Fruit fly (Drosophila melanogaster): ENCODE data around the gene CG11816.

Gene CG11816

DNA sequence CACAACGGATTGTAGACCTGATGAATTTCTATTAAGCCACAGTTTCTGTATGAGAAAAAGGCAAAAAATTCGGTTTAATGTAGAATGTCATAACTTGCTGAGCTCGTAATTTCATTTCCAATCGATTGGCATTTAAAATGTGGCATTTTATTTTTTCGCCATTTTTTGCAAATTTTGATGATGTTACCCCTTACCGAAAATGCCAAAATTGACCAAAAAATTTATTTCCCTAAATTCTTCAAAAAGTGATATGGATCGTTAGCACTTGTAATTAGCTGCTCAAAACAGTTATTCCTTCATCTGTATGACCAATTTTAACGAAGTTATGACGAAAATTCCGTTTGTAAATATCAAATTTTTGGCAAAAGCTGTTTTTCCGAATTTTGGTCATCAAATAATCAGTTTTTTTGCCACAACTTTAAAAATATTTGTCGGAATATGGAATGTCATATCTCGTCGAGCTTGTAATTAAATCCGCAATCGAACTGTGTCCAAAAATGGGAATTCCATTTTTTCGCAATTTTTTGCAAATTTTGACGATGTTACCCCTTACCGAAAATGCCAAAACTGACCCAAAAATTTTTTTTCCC, 25.3 kb downstream of the CG11816 start, which contains the start of gene CG44428:
Gene CG44428, minus strand, starts transcription at position 51 of the 590 bp plus-strand sequence.
- TF ChIP-seq Snoo (tag; optimal IDR thresholded peaks at IDR 0.05) (no peak), CG8159 (tag; optimal IDR thresholded peaks at IDR 0.05) (no peak), CG10348 (GFP tag; IDR thresholded peaks at IDR 0.05) (no peak), CG14655 (GFP tag; optimal IDR thresholded peaks at IDR 0.05) (no peak), D1 (tag; optimal IDR thresholded peaks at IDR 0.05) (no peak), Pif1A (GFP tag; optimal IDR thresholded peaks at IDR 0.05) (no peak), Ets98B (GFP tag; IDR thresholded peaks at IDR 0.05) (no peak), fd96Ca (GFP tag; IDR thresholded peaks at IDR 0.05) (no peak), gl (tag; optimal IDR thresholded peaks at IDR 0.05) (no peak), CG32121 (GFP tag; IDR thresholded peaks at IDR 0.05) (no peak), CG34367 (tag; optimal IDR thresholded peaks at IDR 0.05) (no peak), CG9948 (tag; optimal IDR thresholded peaks at IDR 0.05) (no peak), rn (GFP tag; IDR thresholded peaks at IDR 0.05) (no peak), CG4496 (GFP tag; IDR thresholded peaks at IDR 0.05) (no peak), CG12605 (GFP tag; IDR thresholded peaks at IDR 0.05) (no peak), Pif1B (GFP tag; optimal IDR thresholded peaks at IDR 0.05) (no peak)

DNA sequence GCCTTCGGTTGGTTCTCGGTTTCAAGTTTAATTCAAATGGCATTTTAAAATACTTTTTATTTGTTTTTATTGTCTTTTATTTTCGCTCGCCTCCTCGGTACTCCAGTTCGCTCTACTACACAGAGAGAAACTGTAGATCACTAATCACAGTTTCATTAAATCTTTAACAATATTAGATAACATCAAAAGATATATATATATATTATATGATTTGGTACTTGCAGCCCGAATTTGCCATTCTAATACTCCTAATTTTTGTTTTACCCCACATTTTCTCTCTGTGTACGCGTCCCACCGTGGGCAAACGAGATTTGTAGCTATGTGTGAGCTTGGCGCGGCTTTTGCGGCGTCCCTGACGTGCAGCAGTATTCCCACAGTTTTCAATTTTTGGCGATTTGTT, 25.9 kb downstream of the CG11816 start:
- TF ChIP-seq CG14655 (GFP tag; optimal IDR thresholded peaks at IDR 0.05) (peak; percentile 0), Ets98B (GFP tag; IDR thresholded peaks at IDR 0.05) (0 out of 2 replicates have a peak, but pooled peaks have one; percentile 8), Snoo (tag; optimal IDR thresholded peaks at IDR 0.05) (peak; percentile 29), fd96Ca (GFP tag; IDR thresholded peaks at IDR 0.05) (no peak)

DNA sequence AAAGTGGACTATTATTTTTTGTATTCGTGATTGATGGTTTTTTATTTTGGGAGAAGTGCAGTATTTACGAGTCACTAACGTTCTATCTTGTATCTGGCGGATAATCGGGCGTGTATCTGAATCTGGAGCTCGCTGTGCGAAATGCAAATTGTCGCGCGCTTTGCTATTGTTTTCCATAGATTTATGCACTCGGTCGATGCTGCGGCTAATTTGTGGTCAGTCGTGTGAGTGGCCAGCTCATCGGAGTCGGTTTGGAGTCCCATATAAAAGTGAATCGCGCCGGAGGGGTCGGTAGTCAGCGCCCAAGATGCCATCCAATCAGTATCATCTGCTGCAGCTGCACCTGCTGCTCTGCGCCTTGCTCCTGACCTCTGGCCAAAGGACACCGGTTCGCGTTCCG, 27.9 kb downstream of the CG11816 start, which contains the start of gene CG15754:
Gene CG15754, plus strand, starts transcription at position 301 of the 400 bp plus-strand sequence.
- TF ChIP-seq CG13204 (GFP tag; optimal IDR thresholded peaks at IDR 0.05) = no peak
- no peak for TF ChIP-seq CG10348 (GFP tag; IDR thresholded peaks at IDR 0.05)
- no peak for TF ChIP-seq CG8301 (tag; optimal IDR thresholded peaks at IDR 0.05)
- no peak for TF ChIP-seq fd96Ca (GFP tag; IDR thresholded peaks at IDR 0.05)
- TF ChIP-seq CG17806 (tag; optimal IDR thresholded peaks at IDR 0.05) = no peak

All from whole organism, pupa.